Fruit fly (Drosophila melanogaster): ENCODE data around the gene Roc1b.

Gene Roc1b

DNA sequence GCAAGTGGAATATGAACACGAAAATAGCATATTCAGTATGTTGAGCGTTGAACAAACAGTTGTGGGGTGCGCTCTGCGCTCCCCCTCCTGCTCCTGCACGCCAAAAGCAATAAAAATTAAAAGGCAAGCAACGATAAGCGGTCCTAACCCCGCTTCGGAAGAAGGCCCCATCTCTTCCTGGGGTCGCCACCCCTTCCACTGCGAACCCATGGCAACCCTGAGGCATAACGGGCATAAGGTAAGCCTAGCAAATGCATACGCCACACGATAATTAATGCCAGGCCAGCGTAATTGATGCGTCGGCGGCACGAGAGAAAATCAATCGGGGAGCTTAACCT, 9.4 kb upstream of the Roc1b start:
- no peak for TF ChIP-seq h (optimal IDR thresholded peaks at IDR 0.05)
- no peak for TF ChIP-seq insv (optimal IDR thresholded peaks at IDR 0.05)
- TF ChIP-seq ttk (optimal IDR thresholded peaks at IDR 0.05), result no peak
- TF ChIP-seq Sin3A (optimal IDR thresholded peaks at IDR 0.05), result no peak
- no peak for TF ChIP-seq Myc (optimal IDR thresholded peaks at IDR 0.05)
- no peak for TF ChIP-seq psq (optimal IDR thresholded peaks at IDR 0.05)

DNA sequence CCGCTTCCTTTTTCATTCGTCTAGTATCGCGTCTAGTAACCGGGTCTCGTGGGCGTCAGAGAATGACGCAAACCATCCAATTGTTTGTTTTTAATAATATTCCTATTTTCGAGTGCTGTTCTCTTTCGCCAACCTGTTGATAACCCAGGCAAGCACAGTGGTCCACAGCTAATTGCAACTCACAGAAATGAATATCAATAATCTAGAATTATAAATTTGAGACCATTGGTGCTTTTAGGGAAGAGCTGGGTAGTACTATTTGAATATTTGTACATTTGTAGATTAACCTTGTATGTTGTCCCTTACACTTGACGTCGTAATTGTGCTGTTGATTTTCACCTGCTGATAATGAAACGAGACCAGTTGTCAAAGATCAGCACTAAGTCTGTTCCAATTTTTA, 8.0 kb upstream of the Roc1b start:
- TF ChIP-seq h (optimal IDR thresholded peaks at IDR 0.05), result no peak
- TF ChIP-seq ttk (optimal IDR thresholded peaks at IDR 0.05), result no peak
- no peak for TF ChIP-seq insv (optimal IDR thresholded peaks at IDR 0.05)
- TF ChIP-seq Myc (optimal IDR thresholded peaks at IDR 0.05), result no peak
- TF ChIP-seq Sin3A (optimal IDR thresholded peaks at IDR 0.05), result no peak
- TF ChIP-seq psq (optimal IDR thresholded peaks at IDR 0.05), result no peak

DNA sequence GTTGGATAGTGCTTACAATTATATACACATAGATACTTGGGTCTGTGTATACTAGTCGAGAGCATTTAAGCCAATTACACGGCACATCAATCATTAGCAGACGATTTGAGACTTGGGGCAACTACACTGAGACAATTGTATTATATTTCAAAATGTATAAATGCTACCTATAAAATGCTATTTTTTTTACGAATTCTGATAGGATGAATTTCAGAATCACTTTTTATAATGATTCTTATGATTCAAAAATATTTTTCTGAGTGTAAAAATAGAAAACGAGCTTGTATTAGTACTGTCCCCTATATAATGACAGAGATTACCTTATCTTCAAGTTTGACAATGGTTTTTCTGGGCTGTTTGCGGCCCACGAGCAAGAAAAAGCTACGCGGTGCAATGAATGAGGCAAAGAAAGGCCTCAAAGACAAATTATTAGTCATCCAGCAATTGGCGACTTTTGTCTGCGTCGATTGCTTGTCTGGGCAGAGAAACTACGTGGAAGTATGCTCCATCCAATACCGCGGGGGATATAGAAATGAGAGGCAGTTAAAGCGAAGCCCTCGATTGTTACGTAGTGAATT, 7.0 kb upstream of the Roc1b start:
- TF ChIP-seq Myc (optimal IDR thresholded peaks at IDR 0.05) (no peak), insv (optimal IDR thresholded peaks at IDR 0.05) (no peak), psq (optimal IDR thresholded peaks at IDR 0.05) (no peak), Sin3A (optimal IDR thresholded peaks at IDR 0.05) (no peak), h (optimal IDR thresholded peaks at IDR 0.05) (no peak), ttk (optimal IDR thresholded peaks at IDR 0.05) (no peak)

DNA sequence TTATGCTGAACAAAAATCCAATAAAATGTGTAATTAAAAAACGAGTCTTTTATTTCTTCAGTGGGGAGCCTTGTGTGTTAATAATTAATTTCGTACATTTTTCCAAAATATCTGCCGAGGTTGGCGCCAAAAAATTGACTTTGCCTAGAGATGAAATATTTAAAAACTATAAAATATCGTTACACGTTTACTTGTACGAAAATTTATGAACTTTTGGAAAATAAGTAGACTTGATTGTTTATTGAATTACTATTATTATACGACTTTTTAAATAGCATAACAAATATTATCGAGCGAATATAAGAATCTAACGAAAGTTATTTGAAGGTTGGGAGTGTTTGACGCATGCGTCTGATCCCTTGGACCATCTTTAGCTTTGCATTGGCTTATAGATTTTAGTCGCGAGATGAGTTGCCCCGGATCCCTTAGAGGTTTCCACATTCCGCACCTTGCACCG, 1.7 kb upstream of the Roc1b start, which contains the start of gene CG1231:
TSS of gene CG1231 (plus strand) at position 407 of the 457 bp plus-strand sequence.
- TF ChIP-seq Sin3A (optimal IDR thresholded peaks at IDR 0.05) (no peak), ttk (optimal IDR thresholded peaks at IDR 0.05) (no peak), psq (optimal IDR thresholded peaks at IDR 0.05) (no peak), h (optimal IDR thresholded peaks at IDR 0.05) (no peak), insv (optimal IDR thresholded peaks at IDR 0.05) (no peak), Myc (optimal IDR thresholded peaks at IDR 0.05) (no peak)

DNA sequence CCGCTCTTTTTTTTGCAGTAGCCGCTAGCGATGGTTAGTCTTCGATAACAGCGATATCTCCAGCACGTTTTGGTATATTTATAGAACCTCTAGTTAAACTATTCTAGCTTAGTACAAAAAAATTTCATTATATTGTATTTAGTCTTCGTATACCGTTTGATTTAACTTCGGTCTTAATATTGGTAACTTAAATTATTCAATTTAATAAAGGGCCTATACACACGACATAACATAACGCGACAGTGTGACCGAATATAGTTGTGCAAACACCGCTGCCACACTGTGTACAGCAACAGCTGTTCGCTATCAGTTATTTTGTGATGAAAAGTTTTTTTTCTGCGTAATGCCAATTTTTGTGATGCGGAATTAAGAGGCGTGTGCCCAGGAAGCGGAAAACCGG, 3.4 kb downstream of the Roc1b start, which contains the start of the genes Cdc5 and CG1233:
TSS of gene Cdc5 (minus strand) at position 183 of the 400 bp plus-strand sequence.
TSS of gene CG1233 (plus strand) at position 272 of the 400 bp plus-strand sequence.
- TF ChIP-seq Sin3A (optimal IDR thresholded peaks at IDR 0.05) (no peak), ttk (optimal IDR thresholded peaks at IDR 0.05) (no peak), h (optimal IDR thresholded peaks at IDR 0.05) (no peak), Myc (optimal IDR thresholded peaks at IDR 0.05) (no peak), insv (optimal IDR thresholded peaks at IDR 0.05) (no peak), psq (optimal IDR thresholded peaks at IDR 0.05) (no peak)

DNA sequence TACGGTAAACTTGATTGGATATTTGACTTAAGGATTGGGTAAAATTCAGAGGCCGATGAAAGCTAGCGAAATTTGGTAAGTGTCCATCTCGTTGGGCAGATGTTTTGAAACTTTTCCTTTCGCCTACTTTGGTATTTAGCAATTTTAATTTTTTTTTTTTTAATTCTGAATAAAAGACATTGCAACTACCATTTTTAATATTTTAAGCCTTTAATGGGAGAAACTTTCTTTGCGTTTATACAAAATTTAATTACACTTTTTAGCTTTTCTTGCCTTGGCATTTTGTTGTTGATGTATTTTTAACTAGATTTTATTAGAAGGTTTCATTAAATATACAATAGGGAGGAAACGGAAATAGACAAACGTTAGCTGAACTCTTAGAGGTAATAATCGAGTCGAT, 8.6 kb downstream of the Roc1b start, which contains the start of gene CG13884:
TSS of gene CG13884 (minus strand) at position 101 of the 400 bp plus-strand sequence.
- TF ChIP-seq psq (optimal IDR thresholded peaks at IDR 0.05) (no peak), Sin3A (optimal IDR thresholded peaks at IDR 0.05) (no peak), insv (optimal IDR thresholded peaks at IDR 0.05) (no peak), Myc (optimal IDR thresholded peaks at IDR 0.05) (no peak), ttk (optimal IDR thresholded peaks at IDR 0.05) (no peak), h (optimal IDR thresholded peaks at IDR 0.05) (no peak)

DNA sequence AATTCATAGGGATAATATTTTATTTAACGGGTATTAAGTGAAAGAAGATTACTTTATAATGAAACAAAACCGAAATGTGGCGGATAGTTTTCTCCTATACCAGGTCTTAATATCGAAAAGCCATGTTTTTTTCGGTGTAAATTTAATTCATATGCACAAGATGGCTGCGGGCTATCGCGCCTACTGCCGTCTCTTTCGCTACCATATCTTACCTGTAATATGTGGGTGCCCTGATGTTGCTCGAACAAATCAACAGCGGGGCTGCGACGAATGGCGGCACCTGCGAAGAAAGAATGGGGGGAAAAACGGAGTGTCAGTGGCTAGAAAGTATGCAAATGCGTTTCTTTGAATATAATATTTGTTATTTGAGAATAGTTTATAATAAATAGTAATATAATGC, 13.4 kb downstream of the Roc1b start:
- no peak for TF ChIP-seq psq (optimal IDR thresholded peaks at IDR 0.05)
- TF ChIP-seq Sin3A (optimal IDR thresholded peaks at IDR 0.05), result no peak
- TF ChIP-seq h (optimal IDR thresholded peaks at IDR 0.05), result no peak
- TF ChIP-seq Myc (optimal IDR thresholded peaks at IDR 0.05), result no peak
- TF ChIP-seq insv (optimal IDR thresholded peaks at IDR 0.05), result no peak
- TF ChIP-seq ttk (optimal IDR thresholded peaks at IDR 0.05), result no peak

DNA sequence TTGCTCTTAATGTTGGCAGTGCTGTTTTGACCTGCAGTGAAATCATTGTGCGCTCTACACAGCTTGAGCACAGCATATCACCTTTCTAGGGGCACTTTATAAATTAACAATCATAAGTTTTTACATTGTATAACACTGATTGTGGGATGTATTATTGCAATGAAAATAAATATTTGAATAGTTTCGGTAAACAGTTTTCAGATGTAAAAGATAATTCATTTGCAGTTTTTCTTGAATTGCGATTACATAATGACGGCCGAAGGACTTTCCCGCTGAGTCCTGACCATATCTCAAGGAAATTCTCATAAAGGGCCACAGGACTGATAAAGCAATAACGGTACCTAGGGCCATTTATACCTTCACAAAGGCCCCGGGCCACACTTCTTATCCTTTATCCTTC, 16.8 kb downstream of the Roc1b start:
- TF ChIP-seq h (optimal IDR thresholded peaks at IDR 0.05), result no peak
- no peak for TF ChIP-seq psq (optimal IDR thresholded peaks at IDR 0.05)
- TF ChIP-seq ttk (optimal IDR thresholded peaks at IDR 0.05), result no peak
- no peak for TF ChIP-seq Myc (optimal IDR thresholded peaks at IDR 0.05)
- no peak for TF ChIP-seq Sin3A (optimal IDR thresholded peaks at IDR 0.05)
- no peak for TF ChIP-seq insv (optimal IDR thresholded peaks at IDR 0.05)

DNA sequence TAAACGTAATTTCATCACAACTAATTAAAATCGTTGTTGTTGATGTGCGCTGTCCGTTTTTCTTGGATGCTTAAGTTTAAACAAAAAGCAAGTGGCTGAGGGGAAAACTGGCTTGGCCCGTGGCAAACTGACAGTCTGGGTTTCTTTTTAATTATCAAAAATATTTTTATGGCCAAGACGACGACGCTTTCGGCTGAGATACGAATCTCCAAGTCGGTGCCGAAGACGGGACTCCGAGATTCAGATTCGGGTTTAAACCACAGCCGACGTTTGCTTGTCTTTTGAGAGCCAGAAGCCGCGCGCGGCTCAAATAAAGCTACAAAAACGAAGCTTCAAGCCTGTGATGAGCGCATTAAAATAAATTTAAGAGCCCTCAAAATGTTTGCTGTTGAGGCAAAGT, 17.9 kb downstream of the Roc1b start:
- no peak for TF ChIP-seq ttk (optimal IDR thresholded peaks at IDR 0.05)
- no peak for TF ChIP-seq Myc (optimal IDR thresholded peaks at IDR 0.05)
- TF ChIP-seq insv (optimal IDR thresholded peaks at IDR 0.05), result no peak
- TF ChIP-seq psq (optimal IDR thresholded peaks at IDR 0.05), result no peak
- no peak for TF ChIP-seq h (optimal IDR thresholded peaks at IDR 0.05)
- TF ChIP-seq Sin3A (optimal IDR thresholded peaks at IDR 0.05), result no peak

DNA sequence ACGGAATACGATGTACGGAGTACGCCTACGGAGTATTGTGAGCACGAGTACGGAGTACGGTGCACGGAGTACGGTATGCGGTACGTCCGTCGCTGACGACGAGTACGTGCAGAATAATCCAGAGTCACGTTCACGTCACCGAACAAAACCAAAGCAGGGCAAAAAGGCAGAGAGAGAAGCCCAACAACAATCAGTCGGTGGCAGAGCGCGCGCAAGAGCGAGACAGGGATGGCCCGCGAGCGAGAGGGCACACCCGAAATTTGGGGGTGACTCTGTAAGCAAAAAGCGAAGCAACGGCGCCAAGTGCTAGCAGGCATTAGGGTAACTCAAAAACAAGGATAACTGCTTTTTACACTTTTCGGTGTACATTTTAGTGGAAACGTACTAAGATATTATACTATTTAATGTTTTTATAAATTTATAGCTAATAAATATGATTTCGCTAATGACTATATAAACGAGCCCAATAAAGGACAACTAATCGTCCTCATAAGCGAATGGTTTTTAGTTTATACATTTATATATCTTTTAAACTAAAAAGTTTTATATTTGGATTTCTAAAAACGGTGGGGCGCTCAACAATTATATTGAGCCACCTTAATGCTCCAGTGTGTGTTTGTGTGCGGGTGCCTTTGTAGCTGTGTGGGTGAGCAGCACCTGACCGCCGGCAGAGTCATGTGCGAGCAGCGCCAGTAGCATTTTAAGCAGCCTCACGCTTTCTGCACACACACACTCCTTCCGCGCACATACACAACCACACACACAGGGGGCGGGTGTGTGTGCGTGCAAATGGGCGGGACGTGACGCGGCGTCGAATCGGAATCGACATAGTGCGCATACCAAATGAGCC, 19.7 kb downstream of the Roc1b start:
- no peak for TF ChIP-seq Sin3A (optimal IDR thresholded peaks at IDR 0.05)
- TF ChIP-seq Myc (optimal IDR thresholded peaks at IDR 0.05), result no peak
- TF ChIP-seq ttk (optimal IDR thresholded peaks at IDR 0.05), result no peak
- no peak for TF ChIP-seq psq (optimal IDR thresholded peaks at IDR 0.05)
- no peak for TF ChIP-seq insv (optimal IDR thresholded peaks at IDR 0.05)
- TF ChIP-seq h (optimal IDR thresholded peaks at IDR 0.05), result no peak

DNA sequence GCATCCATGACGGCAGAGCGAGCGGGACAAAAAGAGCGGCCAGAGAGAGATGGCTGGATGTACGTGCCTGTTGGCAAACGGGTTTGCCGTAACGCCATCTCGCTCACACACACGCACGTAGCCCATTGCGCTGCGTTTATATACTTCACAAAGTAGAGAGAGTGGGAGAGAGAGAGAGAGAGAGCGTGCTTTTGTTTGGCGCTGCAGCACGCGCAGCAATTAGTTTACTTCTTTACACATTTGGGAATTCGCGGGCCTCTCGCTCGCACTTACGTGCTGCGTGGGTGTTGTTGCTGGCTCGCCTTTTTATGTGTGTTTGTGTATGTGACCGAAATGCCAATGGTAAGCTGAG, 20.3 kb downstream of the Roc1b start:
- TF ChIP-seq ttk (optimal IDR thresholded peaks at IDR 0.05) (no peak), psq (optimal IDR thresholded peaks at IDR 0.05) (no peak), h (optimal IDR thresholded peaks at IDR 0.05) (no peak), Myc (optimal IDR thresholded peaks at IDR 0.05) (no peak), insv (optimal IDR thresholded peaks at IDR 0.05) (no peak), Sin3A (optimal IDR thresholded peaks at IDR 0.05) (no peak)

DNA sequence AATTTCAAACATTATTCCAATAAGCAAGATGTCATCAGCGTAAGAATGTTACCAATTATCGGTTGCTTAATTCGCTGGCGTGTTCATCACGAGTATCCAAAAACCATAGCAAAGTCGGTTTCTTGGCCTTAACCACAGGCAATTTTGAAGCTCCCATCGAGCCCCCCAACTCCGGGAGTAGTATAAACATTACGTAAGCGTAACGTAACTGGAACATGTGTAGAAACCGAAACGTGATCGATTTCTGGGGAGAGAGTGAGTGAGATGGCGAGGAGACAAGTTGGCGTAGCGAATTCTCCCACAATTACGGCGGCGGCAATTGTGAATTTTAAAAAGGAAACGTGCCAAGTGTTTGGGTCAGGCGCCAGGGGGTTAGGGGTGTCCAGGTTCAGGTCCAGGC, 21.1 kb downstream of the Roc1b start:
- TF ChIP-seq ttk (optimal IDR thresholded peaks at IDR 0.05), result no peak
- TF ChIP-seq insv (optimal IDR thresholded peaks at IDR 0.05), result no peak
- TF ChIP-seq h (optimal IDR thresholded peaks at IDR 0.05), result no peak
- no peak for TF ChIP-seq Sin3A (optimal IDR thresholded peaks at IDR 0.05)
- TF ChIP-seq Myc (optimal IDR thresholded peaks at IDR 0.05), result no peak
- TF ChIP-seq psq (optimal IDR thresholded peaks at IDR 0.05), result no peak
